Worm (Caenorhabditis elegans): ENCODE data around the gene Y55F3BR.2.

Y55F3BR.2 gene

DNA sequence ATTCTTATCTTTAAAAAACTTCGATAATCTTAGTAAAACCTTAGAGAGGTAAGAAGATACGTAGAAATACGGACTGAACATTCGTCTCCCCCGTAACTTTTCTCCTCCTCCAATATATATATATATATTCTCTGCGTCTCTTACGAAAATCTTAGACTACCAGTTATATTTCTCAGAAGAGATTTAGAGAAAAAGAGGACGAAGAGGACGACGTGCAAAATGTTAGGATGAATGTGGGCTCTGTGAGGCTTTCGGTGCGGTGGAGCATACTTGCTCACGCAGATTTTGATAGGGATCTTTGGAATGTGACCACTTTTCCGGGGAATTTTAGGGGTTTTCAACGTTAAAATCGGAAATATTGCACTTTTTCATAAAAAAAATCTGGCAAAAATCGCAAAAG lies 30.3 kb upstream of the Y55F3BR.2 start:
- TF ChIP-seq unc-55 (GFP tag; optimal IDR thresholded peaks at IDR 0.05) (peak; percentile 75), tbx-2 (tag; optimal IDR thresholded peaks at IDR 0.05) (peak; percentile 45), pax-1 (tag; optimal IDR thresholded peaks at IDR 0.05) (peak; percentile 30), ceh-31 (tag; optimal IDR thresholded peaks at IDR 0.05) (peak; percentile 32), hlh-30 (tag; optimal IDR thresholded peaks at IDR 0.05; ENCODE audit: insufficient read depth) (peak; percentile 43), unc-42 (tag; optimal IDR thresholded peaks at IDR 0.05) (peak; percentile 11), T23F11.4 (GFP tag; optimal IDR thresholded peaks at IDR 0.05) (no peak), dve-1 (tag; optimal IDR thresholded peaks at IDR 0.05) (peak; percentile 24), ahr-1 (tag; optimal IDR thresholded peaks at IDR 0.05) (no peak), pat-9 (tag; optimal IDR thresholded peaks at IDR 0.05) (no peak), pag-3 (tag; optimal IDR thresholded peaks at IDR 0.05; ENCODE audit: borderline replicate concordance) (no peak), ceh-24 (tag; optimal IDR thresholded peaks at IDR 0.05) (no peak), ceh-22 (tag; optimal IDR thresholded peaks at IDR 0.05) (no peak), nfya-1 (tag; optimal IDR thresholded peaks at IDR 0.05) (peak; percentile 74), pros-1 (tag; optimal IDR thresholded peaks at IDR 0.05) (peak; percentile 54), lin-11 (tag; optimal IDR thresholded peaks at IDR 0.05) (no peak), eyg-1 (tag; optimal IDR thresholded peaks at IDR 0.05) (no peak)

DNA sequence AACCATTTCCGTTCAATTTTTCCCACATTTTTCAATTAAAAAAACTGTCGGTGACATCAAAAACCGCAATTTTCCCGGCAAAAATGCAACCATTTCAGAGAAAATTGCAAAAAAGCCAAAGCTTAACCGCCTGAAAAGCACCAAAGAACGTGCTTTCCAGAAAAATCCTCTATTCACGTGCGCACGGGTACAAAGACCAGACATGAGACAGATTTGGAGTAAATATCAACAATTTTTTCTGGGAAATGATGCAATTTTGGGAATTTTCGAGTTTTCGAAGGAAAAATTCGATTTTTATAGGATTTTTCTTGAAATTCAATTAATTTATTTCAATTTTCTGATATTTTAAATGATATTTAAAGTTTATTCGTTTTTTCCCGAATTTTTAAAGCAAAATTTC lies 29.6 kb upstream of the Y55F3BR.2 start:
- TF ChIP-seq unc-55 (GFP tag; optimal IDR thresholded peaks at IDR 0.05) (no peak), ceh-24 (tag; optimal IDR thresholded peaks at IDR 0.05) (no peak), madf-2 (tag; optimal IDR thresholded peaks at IDR 0.05) (no peak), ama-1 (optimal IDR thresholded peaks at IDR 0.05) (no peak), elt-2 (tag; optimal IDR thresholded peaks at IDR 0.05) (no peak), fkh-10 (GFP tag; optimal IDR thresholded peaks at IDR 0.05) (no peak), ttx-3 (tag; optimal IDR thresholded peaks at IDR 0.05) (no peak), C38D4.7 (GFP tag; optimal IDR thresholded peaks at IDR 0.05) (no peak), unc-3 (GFP tag; conservative IDR thresholded peaks at IDR 0.05) (no peak), unc-3 (tag; optimal IDR thresholded peaks at IDR 0.05) (no peak), ceh-30 (tag; optimal IDR thresholded peaks at IDR 0.05) (no peak), tbx-7 (tag; optimal IDR thresholded peaks at IDR 0.05) (no peak), ceh-18 (tag; optimal IDR thresholded peaks at IDR 0.05) (no peak), ets-4 (tag; optimal IDR thresholded peaks at IDR 0.05) (no peak), ceh-48 (tag; optimal IDR thresholded peaks at IDR 0.05) (no peak), ceh-2 (tag; optimal IDR thresholded peaks at IDR 0.05) (no peak), ceh-9 (tag; optimal IDR thresholded peaks at IDR 0.05) (no peak), ceh-19 (GFP tag; optimal IDR thresholded peaks at IDR 0.05) (no peak), ceh-22 (tag; optimal IDR thresholded peaks at IDR 0.05) (no peak)

DNA sequence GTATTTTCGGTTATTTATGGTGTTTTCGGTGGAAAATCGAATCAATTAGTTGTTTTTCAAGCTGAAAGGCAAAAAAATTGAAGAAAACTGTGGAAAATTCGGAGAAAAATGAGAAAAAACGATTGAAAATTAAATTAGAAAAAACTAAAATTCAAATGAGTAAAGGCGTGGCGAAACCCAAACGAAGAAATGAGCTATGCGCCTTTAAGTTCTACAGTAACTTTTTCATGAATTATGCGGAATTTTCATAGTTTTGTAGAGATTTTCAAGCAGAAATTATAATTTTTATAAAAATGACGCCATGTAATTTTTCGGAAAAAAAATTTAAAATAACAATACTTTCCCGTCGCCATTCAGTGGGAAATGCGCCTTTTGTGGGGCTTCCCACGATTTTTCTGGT lies 29.0 kb upstream of the Y55F3BR.2 start:
- TF ChIP-seq pax-1 (tag; optimal IDR thresholded peaks at IDR 0.05) (no peak), ceh-48 (tag; optimal IDR thresholded peaks at IDR 0.05) (no peak), pqm-1 (tag; optimal IDR thresholded peaks at IDR 0.05) (no peak), hlh-30 (tag; optimal IDR thresholded peaks at IDR 0.05; ENCODE audit: insufficient read depth) (no peak), ceh-14 (tag; optimal IDR thresholded peaks at IDR 0.05) (no peak), ceh-19 (GFP tag; optimal IDR thresholded peaks at IDR 0.05) (no peak), ttx-3 (tag; optimal IDR thresholded peaks at IDR 0.05) (no peak), ceh-6 (GFP tag; optimal IDR thresholded peaks at IDR 0.05) (no peak), sdc-2 (tag; optimal IDR thresholded peaks at IDR 0.05) (no peak), ceh-30 (tag; optimal IDR thresholded peaks at IDR 0.05) (no peak), ceh-24 (tag; optimal IDR thresholded peaks at IDR 0.05) (no peak), ets-4 (tag; optimal IDR thresholded peaks at IDR 0.05) (no peak), hlh-13 (GFP tag; optimal IDR thresholded peaks at IDR 0.05) (no peak), lin-11 (tag; optimal IDR thresholded peaks at IDR 0.05) (no peak), pag-3 (tag; optimal IDR thresholded peaks at IDR 0.05; ENCODE audit: borderline replicate concordance) (no peak), mec-3 (tag; optimal IDR thresholded peaks at IDR 0.05; ENCODE audit: borderline replicate concordance) (no peak), ceh-31 (tag; optimal IDR thresholded peaks at IDR 0.05) (no peak), unc-86 (tag; optimal IDR thresholded peaks at IDR 0.05) (no peak), gmeb-2 (tag; optimal IDR thresholded peaks at IDR 0.05) (no peak)

Measured in whole organism, late embryonic.